Fruit fly (Drosophila melanogaster): ENCODE data around the gene CG17841.
A peak's percentile ranks its signal among the peaks of the same experiment; 100 is the strongest.

dm6 chrX:10364556-10365227, 3.2 kb upstream of the CG17841 start:
- TF ChIP-seq CG10669 (GFP tag; optimal IDR thresholded peaks at IDR 0.05) (no peak), Blimp-1 (GFP tag; optimal IDR thresholded peaks at IDR 0.05) (no peak), CG3919 (GFP tag; optimal IDR thresholded peaks at IDR 0.05) (peak; percentile 11)
